Fruit fly (Drosophila melanogaster) S2 (cell line): Measurements from ENCODE around the gene brat.

Experiments used
- CG8478 ChIP-seq: fragments of >200 bp; optimal IDR thresholded peaks from 2 replicates; lab custom pipeline; 2018
- CTCF ChIP-seq, 2 experiments: fragments of >200 bp; optimal IDR thresholded peaks; 2 replicates each; lab custom pipeline; 2018

The brat gene

DNA sequence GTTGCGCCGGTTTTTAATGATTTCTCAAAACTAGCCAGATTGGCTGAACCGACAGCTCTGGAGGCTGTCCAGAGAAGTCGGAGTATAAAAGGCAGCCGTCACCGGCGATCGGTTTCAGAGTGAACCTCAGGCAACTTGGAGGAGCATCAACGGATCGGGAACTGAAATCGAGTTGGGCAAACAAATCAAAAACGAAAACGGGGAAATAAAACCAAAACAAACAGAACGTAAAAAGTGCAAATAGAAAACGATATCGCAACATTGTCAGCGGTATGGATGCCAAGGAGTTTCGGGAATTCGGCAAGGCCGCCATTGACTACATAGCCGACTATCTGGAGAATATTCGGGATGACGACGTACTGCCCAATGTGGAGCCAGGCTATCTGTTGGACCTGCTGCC is 21.9 kb upstream of the brat start:
- TF ChIP-seq CTCF (optimal IDR thresholded peaks at IDR 0.05; lab: Kevin White, UChicago) (no peak), CG8478 (lab: Kevin White, UChicago) (no peak)

- TF ChIP-seq CG8478 (lab: Kevin White, UChicago): no peak
- no peak for TF ChIP-seq CTCF (optimal IDR thresholded peaks at IDR 0.05; lab: Kevin White, UChicago)
Measured at dm6 chr2L:19112200-19112599, 21.4 kb upstream of the brat start.

DNA sequence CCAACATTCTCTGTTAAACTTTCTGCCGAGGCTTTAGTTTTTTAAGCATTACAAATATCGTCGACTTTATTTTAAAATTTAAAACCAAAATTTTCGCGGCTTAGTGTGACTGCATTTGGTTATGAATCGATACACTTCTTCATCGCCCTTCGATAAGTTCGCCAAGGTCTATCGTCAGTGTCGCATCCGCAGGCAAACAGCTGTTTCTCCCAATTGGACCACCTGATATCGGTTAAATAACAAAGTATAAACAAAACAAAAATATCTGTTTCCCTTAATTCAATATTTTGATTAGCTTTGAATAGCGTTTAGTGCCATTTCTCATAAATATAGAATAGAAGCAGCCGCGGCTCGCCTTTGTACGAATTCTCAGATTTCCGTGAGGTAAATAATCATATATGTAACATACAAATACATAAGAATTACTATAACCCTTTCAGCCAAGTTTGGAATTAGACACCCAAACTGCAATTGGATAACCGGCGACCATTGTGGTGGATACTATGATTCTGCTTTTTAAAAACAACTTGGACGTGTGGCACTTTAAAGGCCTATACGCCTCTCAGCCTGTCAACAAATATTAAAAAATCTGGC is 19.3 kb upstream of the brat start, which contains the start of gene CG10561:
Gene CG10561 (plus strand): TSS at position 219 of the 594 bp plus-strand sequence.
- no peak for TF ChIP-seq CTCF (optimal IDR thresholded peaks at IDR 0.05; lab: Kevin White, UChicago)
- TF ChIP-seq CG8478 (lab: Kevin White, UChicago): no peak

- no peak for TF ChIP-seq CTCF (optimal IDR thresholded peaks at IDR 0.05; lab: Kevin White, UChicago)
- no peak for TF ChIP-seq CG8478 (lab: Kevin White, UChicago)
Measured at dm6 chr2L:19120196-19120950, 13.2 kb upstream of the brat start, which contains the start of gene Ddc. TSS of gene Ddc (minus strand) at chr2L:19120306.

DNA sequence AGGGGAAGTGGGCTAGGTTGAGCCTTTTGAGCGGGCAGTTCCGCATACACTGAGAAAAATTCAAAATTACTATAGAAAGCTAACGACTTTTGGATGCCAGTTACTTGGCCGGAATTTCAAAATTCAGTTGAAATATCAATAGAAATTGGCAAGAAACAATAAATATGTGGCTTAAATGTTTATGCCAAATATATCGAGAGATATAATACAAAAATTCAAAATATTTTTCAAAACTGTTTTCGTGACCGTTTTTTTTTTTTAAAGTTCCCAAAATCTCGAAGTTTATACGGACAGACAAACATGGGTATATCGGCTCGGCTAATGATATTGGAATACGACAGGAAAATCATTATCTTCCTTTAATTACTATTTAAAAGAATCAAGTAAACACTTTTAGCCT is 12.6 kb upstream of the brat start:
- no peak for TF ChIP-seq CTCF (optimal IDR thresholded peaks at IDR 0.05; lab: Kevin White, UChicago)
- TF ChIP-seq CG8478 (lab: Kevin White, UChicago): no peak

- TF ChIP-seq CTCF (optimal IDR thresholded peaks at IDR 0.05; lab: Kevin White, UChicago) (no peak), CG8478 (lab: Kevin White, UChicago) (no peak)
Measured at dm6 chr2L:19123472-19124070, 10.0 kb upstream of the brat start, which contains the start of gene Phb1. TSS of gene Phb1 (minus strand) at chr2L:19123869.

DNA sequence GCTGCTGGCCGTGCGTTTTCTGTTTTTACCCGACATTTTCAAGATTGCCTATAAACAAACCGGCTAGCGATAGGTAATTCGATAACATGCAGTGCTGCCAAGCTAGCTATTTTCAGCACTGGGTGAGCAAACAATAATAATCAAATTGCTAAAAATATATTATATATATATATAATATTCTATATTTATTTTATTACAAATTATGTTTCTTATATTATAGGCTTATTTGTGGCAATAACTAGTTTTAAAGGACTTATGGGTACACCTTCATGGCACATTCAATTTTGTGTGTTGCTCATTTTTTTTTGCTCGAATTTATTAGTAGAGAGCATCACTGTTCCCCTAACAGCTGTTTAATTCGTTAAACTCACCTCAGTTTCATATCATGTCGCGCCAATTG is 6.7 kb upstream of the brat start:
- TF ChIP-seq CTCF (optimal IDR thresholded peaks at IDR 0.05; lab: Kevin White, UChicago): no peak
- no peak for TF ChIP-seq CG8478 (lab: Kevin White, UChicago)

DNA sequence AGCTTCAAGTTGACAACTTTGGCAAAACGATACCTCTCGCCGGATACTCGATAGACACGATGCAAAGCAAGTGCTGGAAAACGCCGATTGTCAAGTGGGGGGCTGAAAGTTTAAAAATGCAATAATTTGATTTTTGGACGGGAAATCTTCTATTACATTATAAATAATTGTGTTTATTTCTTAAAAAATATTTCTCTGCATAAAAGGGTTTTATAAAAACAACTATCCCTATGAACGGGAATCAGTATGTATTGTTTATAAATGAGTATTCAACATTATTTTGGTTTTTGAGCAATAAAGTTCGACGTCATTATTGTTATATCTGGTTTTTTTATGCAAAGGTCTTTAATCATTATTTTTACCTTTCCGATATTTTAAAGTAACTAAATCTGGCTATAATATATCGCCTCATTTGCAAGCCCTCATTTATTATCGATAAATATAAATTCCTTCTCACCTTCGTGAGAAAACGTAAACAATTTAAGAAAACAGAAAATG is 1.7 kb upstream of the brat start, which contains the start of the genes AsnRS and DCTN6-p27:
Gene AsnRS (minus strand): TSS at position 50 of the 498 bp plus-strand sequence.
Gene DCTN6-p27 (plus strand): TSS at position 419 of the 498 bp plus-strand sequence.
- TF ChIP-seq CG8478 (lab: Kevin White, UChicago): no peak
- TF ChIP-seq CTCF (optimal IDR thresholded peaks at IDR 0.05; lab: Kevin White, UChicago): no peak

DNA sequence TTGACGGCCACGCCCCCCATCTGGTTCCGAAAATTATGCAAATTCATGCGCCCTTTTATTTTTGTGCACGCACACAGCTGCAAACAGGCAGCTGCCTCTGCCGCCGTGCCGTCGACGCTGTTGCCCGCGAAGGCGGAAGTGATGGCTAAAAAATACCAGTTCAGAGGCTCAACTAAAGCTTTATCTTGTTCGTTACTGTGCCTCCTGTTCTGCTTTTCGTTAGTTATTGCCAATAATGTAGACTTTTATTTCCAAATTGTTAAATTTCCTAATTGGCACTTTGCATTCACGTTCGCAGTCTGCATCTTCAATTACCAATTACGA is 712 bp downstream of the brat start:
- no peak for TF ChIP-seq CTCF (optimal IDR thresholded peaks at IDR 0.05; lab: Kevin White, UChicago)
- TF ChIP-seq CG8478 (lab: Kevin White, UChicago): no peak

DNA sequence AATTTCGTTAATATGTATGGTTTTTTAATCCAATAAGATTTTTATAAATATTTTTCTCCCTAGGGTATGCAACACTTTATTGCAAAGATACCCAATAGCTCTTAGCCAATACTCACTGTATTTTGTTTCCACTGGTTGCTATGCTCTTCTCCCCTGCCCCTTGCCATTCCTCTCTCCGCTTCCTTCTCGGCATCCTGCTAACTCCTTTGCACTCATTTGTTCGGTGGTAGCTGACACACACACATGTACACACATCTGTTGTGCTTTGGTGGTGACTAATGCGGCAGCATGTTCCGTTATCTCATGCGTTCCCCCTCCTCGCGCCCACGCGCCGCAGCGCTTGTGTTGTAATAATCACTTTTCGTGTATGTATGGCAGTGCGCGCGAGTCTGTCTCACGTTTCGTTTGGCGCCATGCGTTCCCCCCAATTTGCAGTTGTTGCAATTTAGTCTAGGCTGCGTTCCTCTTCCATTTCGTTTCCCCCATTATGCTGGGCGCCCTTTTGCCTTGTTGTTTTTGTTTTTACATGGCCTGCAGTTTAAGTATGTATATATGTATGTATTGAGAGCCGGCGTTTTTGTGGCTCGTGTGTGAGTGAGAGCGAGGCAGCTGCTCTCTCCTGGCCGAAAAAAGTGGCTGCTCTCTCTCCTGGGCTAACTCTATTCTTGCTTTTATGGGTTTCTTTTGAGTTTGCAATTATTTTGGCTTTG is 1.4 kb downstream of the brat start, which contains the start of gene Polr1D:
Gene Polr1D (minus strand): TSS at position 420 of the 710 bp plus-strand sequence.
- TF ChIP-seq CTCF (optimal IDR thresholded peaks at IDR 0.05; lab: Kevin White, UChicago) (no peak), CG8478 (lab: Kevin White, UChicago) (no peak)

DNA sequence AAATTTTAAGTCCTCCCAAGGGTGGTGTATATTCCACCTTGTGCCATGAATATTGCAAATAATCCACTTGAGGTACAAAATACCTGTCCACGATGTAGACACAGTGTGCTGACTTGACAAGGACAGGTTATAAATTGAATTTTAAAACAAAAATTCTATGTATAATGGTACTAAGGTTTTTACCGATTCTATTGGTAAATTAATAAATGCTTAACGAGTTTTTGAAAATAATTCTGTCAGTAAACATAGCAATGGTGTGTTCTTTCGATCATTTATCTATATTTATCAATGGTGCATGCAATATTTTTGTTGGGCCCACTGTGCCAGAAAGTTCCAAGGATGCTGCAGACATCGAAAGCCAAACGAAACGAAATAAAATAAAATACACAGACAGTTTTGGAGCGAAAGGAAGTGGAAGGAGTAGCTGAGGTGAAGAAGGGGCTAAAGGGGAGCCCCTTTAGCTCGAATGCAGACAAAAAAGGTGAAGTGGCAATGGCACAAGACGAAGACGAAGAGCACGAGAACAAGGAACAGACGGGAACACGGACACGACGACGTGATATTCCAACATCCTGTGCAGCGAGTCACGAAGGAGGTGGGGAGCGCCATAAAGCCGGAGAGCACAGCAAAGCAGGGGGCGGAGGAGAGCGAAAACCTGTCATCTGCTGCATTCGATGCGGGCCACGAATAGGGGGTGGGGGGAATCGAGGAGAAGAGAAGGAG is 2.5 kb downstream of the brat start:
- TF ChIP-seq CTCF (optimal IDR thresholded peaks at IDR 0.05; lab: Kevin White, UChicago): no peak
- TF ChIP-seq CG8478 (lab: Kevin White, UChicago): no peak

DNA sequence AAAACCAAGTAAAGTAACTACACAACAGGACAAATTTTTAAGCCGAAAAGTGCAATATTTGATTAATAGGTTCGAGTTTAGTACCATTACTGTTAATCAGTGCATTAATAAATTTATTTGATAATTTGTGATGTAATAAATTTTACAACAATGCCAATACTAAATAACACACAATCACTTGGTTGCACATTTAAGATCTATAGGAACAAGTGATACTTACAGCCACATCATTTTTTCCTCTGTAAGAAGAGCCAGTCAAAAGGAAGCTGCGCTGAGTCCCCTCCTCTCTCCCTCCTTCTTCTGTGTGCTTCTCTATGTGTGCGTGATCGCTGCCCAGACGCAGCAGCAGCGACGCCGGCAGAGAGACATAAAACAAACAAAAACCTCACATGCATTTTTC is 3.1 kb downstream of the brat start:
- TF ChIP-seq CTCF (optimal IDR thresholded peaks at IDR 0.05; lab: Kevin White, UChicago): no peak
- no peak for TF ChIP-seq CG8478 (lab: Kevin White, UChicago)

dm6 chr2L:19137494-19138360 is 4.1 kb downstream of the brat start:
- no peak for TF ChIP-seq CG8478 (lab: Kevin White, UChicago)
- TF ChIP-seq CTCF (optimal IDR thresholded peaks at IDR 0.05; lab: Kevin White, UChicago): no peak
